Worm (Caenorhabditis elegans): ENCODE data around the gene ZC168.2.

ce11 chrIV:10701866-10702458 is 25.9 kb upstream of the ZC168.2 start:
- TF ChIP-seq tag-97 (GFP tag; IDR thresholded peaks at IDR 0.05) = no peak
- no peak for TF ChIP-seq daf-12 (tag; optimal IDR thresholded peaks at IDR 0.05)
- TF ChIP-seq mdl-1 (tag; optimal IDR thresholded peaks at IDR 0.05) = peak in 1 of 2 experiments; percentile 55
- no peak for TF ChIP-seq fkh-10 (GFP tag; optimal IDR thresholded peaks at IDR 0.05)
- TF ChIP-seq dpl-1 (GFP tag; optimal IDR thresholded peaks at IDR 0.05) = no peak
- TF ChIP-seq ces-1 (GFP tag; optimal IDR thresholded peaks at IDR 0.05) = no peak
- no peak for TF ChIP-seq ceh-28 (tag; optimal IDR thresholded peaks at IDR 0.05)
